Worm (Caenorhabditis elegans) whole organism, early embryonic: ENCODE data around the gene C30F2.2.
"Not testable (repeated sequence)": the region's sequence is repeated elsewhere in the genome, so short reads cannot be mapped to it uniquely, and the experiment has no call there.

Experiments used
- F13C5.2 ChIP-seq: sonication (generic microtip); optimal IDR thresholded peaks from 2 replicates; lab custom pipeline; 2017; ENCODE audit warnings: mild to moderate bottlenecking, missing genetic modification characterization, inconsistent platforms, missing compliant biosample characterization
- aly-1 ChIP-seq: sonication (generic microtip); optimal IDR thresholded peaks from 2 replicates; lab custom pipeline; 2016; ENCODE audit warnings: missing genetic modification characterization, missing compliant biosample characterization
- ama-1 ChIP-seq: fragments of 150-350 bp; optimal IDR thresholded peaks from 2 replicates; lab custom pipeline; 2014
- ets-7 ChIP-seq: sonication (generic microtip); optimal IDR thresholded peaks from 2 replicates; lab custom pipeline; 2016; ENCODE audit warnings: missing genotype, missing genetic modification characterization, missing compliant biosample characterization
- flt-1 ChIP-seq: fragments of 200-800 bp; sonication (Bioruptor generic); IDR thresholded peaks from 2 replicates; pipeline ENCODE4 v1.3.6; 2022; ENCODE audit warnings: missing genetic modification characterization, missing compliant biosample characterization
- hmbx-1 ChIP-seq: sonication (generic microtip); optimal IDR thresholded peaks from 2 replicates; lab custom pipeline; 2016; ENCODE audit warnings: mild to moderate bottlenecking, missing genetic modification characterization, missing compliant biosample characterization
- scrt-1 ChIP-seq: fragments of 200-800 bp; sonication (Bioruptor generic); IDR thresholded peaks from 2 replicates; pipeline ENCODE4 v1.3.6; 2022; ENCODE audit warnings: missing genetic modification characterization, missing compliant biosample characterization
- tbx-37 ChIP-seq: fragments of 200-800 bp; sonication (Bioruptor generic); conservative IDR thresholded peaks from 2 replicates; pipeline ENCODE4 v1.3.6; 2022; ENCODE audit warnings: missing genetic modification reagents, missing genetic modification characterization, missing compliant biosample characterization

DNA sequence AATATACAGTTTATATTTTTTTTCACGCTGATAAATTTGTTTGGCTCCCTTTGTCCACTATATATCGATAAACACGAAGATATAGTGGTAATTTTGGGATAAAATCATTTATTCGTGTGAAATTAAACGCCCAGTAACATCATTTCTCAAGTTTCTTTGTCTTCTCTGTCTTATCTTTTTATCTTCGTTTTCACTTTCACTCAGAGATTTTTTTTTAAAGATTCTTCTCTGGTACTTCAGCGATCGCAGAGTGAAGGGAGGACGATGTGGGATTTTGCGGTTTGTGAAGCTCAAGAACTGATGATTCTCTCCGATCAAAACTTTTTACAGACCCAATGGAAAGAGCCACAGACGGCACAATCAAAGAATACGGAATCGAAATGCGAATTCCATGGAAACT lies 22.6 kb downstream of the C30F2.2 start, which contains the start of gene T27A8.3:
- not testable (repeated sequence) for TF ChIP-seq ama-1; aly-1 (tag; lab: Kevin White, UChicago); flt-1; tbx-37 (GFP tag; lab: Robert Waterston, UW); hmbx-1 (tag; lab: Kevin White, UChicago); ets-7 (tag; lab: Kevin White, UChicago); F13C5.2; scrt-1 (GFP tag; lab: Robert Waterston, UW)
